Worm (Caenorhabditis elegans) whole organism, L4/young adult: ENCODE data around the gene Y39G8B.2.

Experiments used
- W03F9.2 ChIP-seq: fragments of 150-350 bp; optimal IDR thresholded peaks from 2 replicates; lab custom pipeline; 2014; ENCODE audit warnings: missing biosample characterization, missing genetic modification characterization
- dao-5 ChIP-seq: sonication (generic microtip); optimal IDR thresholded peaks from 2 replicates; lab custom pipeline; 2016; ENCODE audit warnings: missing genotype, missing genetic modification characterization, moderate library complexity, missing compliant biosample characterization
- him-1 ChIP-seq: sonication (generic microtip); optimal IDR thresholded peaks from 2 replicates; lab custom pipeline; 2016; ENCODE audit warnings: missing genotype, missing genetic modification reagents, missing genetic modification characterization, missing compliant biosample characterization

The Y39G8B.2 gene

ce11 chrII:13945527-13945926 is 30.5 kb downstream of the Y39G8B.2 start:
- no peak for TF ChIP-seq W03F9.2 (tag; lab: Kevin White, UChicago)
- no peak for TF ChIP-seq dao-5 (tag; lab: Kevin White, UChicago)
- TF ChIP-seq him-1 (tag; lab: Kevin White, UChicago): no peak

- TF ChIP-seq him-1 (tag; lab: Kevin White, UChicago): no peak
- no peak for TF ChIP-seq W03F9.2 (tag; lab: Kevin White, UChicago)
- no peak for TF ChIP-seq dao-5 (tag; lab: Kevin White, UChicago)
Measured at ce11 chrII:13939531-13939930, 36.5 kb downstream of the Y39G8B.2 start, which contains the start of gene W07G1.1. TSS of gene W07G1.1 (minus strand) at chrII:13939631.

ce11 chrII:13938290-13938689 is 37.7 kb downstream of the Y39G8B.2 start:
- no peak for TF ChIP-seq dao-5 (tag; lab: Kevin White, UChicago)
- no peak for TF ChIP-seq him-1 (tag; lab: Kevin White, UChicago)
- TF ChIP-seq W03F9.2 (tag; lab: Kevin White, UChicago): no peak

- TF ChIP-seq dao-5 (tag; lab: Kevin White, UChicago): no peak
- TF ChIP-seq him-1 (tag; lab: Kevin White, UChicago): no peak
- TF ChIP-seq W03F9.2 (tag; lab: Kevin White, UChicago): no peak
Measured at ce11 chrII:13935907-13936306, 40.1 kb downstream of the Y39G8B.2 start.

- TF ChIP-seq him-1 (tag; lab: Kevin White, UChicago) (no peak), dao-5 (tag; lab: Kevin White, UChicago) (no peak), W03F9.2 (tag; lab: Kevin White, UChicago) (no peak)
Measured at ce11 chrII:13933534-13933933, 42.5 kb downstream of the Y39G8B.2 start.

- TF ChIP-seq dao-5 (tag; lab: Kevin White, UChicago) (no peak), W03F9.2 (tag; lab: Kevin White, UChicago) (no peak), him-1 (tag; lab: Kevin White, UChicago) (no peak)
Measured at ce11 chrII:13931944-13932343, 44.1 kb downstream of the Y39G8B.2 start, which contains the start of gene hot-3. TSS of gene hot-3 (minus strand) at chrII:13932044.

- TF ChIP-seq him-1 (tag; lab: Kevin White, UChicago): no peak
- no peak for TF ChIP-seq W03F9.2 (tag; lab: Kevin White, UChicago)
- TF ChIP-seq dao-5 (tag; lab: Kevin White, UChicago): no peak
Measured at ce11 chrII:13924909-13925308, 51.1 kb downstream of the Y39G8B.2 start, which contains the start of gene mltn-5. TSS of gene mltn-5 (plus strand) at chrII:13925209.
